Fruit fly (Drosophila melanogaster) ovary, adult (tissue): ENCODE data around the gene CG14147.

Experiments
- CG17801 ChIP-seq: fragments of 200-800 bp; optimal IDR thresholded peaks from 2 replicates; lab custom pipeline; 2019; ENCODE audit warnings: missing biosample characterization, mild to moderate bottlenecking, missing genetic modification characterization, moderate library complexity; ENCODE audit not compliant: partially characterized antibody

CG14147 gene

DNA sequence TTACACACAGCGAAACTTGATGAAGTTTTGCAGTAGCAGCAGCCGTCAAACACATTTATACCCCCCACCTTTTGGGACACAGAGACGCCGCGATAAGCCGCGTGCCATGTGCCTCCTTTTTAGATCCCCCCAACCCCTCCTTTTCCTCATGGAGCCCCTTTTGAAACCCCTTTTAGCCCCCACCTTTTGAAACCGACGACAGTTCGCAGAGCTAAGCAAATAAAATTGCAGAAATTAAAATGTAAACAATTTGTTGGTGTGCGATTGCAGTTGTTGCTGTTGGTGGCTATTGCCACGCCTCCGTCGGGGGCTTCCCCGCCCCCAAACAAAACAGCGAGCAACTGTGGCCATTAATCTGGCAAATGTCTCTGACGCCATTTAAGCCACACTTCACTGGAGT lies 16.9 kb downstream of the CG14147 start:
- TF ChIP-seq CG17801 (GFP tag; lab: Kevin White, UChicago) = no peak

DNA sequence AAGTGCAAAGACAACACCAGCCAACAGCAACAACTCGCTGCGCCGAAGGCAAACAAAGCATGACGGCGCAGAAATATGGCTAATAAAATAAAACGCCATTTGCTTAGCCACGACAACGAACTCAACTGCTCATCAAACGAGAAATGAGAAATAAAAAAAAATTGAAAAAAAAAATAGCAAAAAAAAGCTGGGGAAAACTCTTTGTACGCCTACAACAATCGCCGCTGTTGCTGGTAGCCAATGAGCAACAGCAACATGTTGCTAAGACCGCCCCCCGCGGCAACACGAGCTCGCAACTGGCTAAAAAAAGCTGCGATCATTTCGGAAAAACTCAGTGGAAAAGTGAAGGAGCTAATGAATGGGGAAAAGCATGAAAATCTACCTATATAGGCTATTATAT lies 17.4 kb downstream of the CG14147 start:
- no peak for TF ChIP-seq CG17801 (GFP tag; lab: Kevin White, UChicago)

- TF ChIP-seq CG17801 (GFP tag; lab: Kevin White, UChicago) = no peak
These were observed 19.0 kb downstream of the CG14147 start for dm6 chr3L:10991242-10992021.

- TF ChIP-seq CG17801 (GFP tag; lab: Kevin White, UChicago) = no peak
These were observed 24.9 kb downstream of the CG14147 start for dm6 chr3L:10997240-10997830.

- TF ChIP-seq CG17801 (GFP tag; lab: Kevin White, UChicago) = no peak
These were observed 27.1 kb downstream of the CG14147 start for dm6 chr3L:10999558-10999957.

DNA sequence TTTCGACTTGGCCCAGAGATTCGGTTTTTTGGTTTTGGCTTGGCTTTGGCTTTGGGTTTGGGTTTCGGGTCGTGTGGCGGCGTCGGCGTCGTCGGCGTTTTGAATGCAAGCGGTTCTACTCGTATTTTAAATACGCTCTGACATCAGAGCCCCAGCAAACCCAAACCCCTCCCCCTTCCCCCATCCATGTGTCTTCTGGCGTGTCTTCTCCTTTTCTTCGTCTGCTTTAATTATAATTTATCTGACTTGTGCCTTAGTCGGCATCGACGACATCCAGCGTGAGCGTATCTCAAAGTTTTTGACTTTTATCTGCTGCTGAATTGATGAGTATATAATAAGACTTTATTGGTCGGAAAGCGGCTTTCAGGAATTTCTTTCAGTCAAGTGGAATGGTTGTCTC lies 29.3 kb downstream of the CG14147 start:
- no peak for TF ChIP-seq CG17801 (GFP tag; lab: Kevin White, UChicago)

- TF ChIP-seq CG17801 (GFP tag; lab: Kevin White, UChicago) = no peak
These were observed 30.5 kb downstream of the CG14147 start for dm6 chr3L:11002923-11003322.

- TF ChIP-seq CG17801 (GFP tag; lab: Kevin White, UChicago) = no peak
These were observed 31.5 kb downstream of the CG14147 start for dm6 chr3L:11003980-11004379.

dm6 chr3L:11004739-11005476 lies 32.5 kb downstream of the CG14147 start:
- no peak for TF ChIP-seq CG17801 (GFP tag; lab: Kevin White, UChicago)

dm6 chr3L:11006433-11006832 lies 34.0 kb downstream of the CG14147 start:
- TF ChIP-seq CG17801 (GFP tag; lab: Kevin White, UChicago) = no peak

dm6 chr3L:11007786-11008185 lies 35.3 kb downstream of the CG14147 start:
- TF ChIP-seq CG17801 (GFP tag; lab: Kevin White, UChicago) = no peak

DNA sequence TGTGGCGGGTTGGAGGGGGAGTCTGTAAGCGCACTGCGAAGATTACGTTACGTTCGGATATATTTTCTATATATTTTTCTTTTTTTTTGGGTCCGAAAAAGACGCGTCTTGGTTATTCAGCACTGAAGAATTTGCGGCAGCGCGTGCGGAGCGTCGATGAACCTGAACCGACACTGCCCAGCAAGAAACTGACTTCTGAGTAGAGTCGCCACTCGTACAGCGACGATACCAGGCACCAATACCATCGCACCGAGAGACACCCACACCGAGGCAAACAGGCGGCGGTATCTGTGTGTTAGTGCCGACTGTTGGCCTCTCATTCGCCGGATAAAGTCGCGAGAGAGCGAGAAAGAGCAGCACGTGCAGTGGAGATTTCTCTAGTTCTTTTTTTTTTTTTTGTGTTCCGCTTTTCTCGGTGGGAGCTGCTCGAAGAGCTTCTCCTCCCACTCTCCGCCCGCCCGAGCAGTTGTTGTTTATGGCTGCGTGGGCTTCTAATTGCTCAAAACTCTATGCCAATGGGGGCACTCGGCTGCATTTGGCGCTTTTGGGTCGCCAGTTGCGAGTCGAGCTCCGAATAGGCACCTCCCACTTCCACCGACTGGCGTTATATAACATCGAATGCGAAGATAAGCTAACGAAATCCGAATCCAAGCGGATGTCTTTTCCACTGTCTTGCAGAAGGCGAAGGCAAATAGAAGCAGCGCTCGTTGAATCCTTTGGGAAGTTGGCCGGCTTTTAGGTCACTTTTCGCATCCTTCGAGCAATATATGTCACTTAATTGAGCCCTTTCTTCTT lies 36.7 kb downstream of the CG14147 start, which contains the start of gene klu:
klu (minus strand) TSS at position 189 of the 795 bp plus-strand sequence.
- no peak for TF ChIP-seq CG17801 (GFP tag; lab: Kevin White, UChicago)

DNA sequence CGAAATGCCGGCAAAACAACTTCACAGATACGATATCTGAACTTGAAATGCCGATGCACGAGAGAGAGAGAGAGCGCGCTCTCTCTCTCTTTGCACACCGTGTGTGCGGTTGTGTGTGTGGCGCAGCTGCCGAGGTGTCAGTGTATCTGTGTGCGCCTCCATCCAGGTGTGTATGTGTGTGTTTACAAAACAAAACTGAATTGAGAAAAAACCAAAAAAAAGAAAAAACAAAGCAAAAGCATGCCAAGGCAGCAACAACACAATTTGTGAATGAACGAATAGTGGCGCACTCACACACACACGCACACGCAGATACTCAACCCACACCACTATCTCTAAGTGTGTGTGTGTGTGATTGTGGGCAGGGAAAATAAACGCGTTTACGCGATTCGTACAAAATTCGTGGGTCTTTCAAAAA lies 38.0 kb downstream of the CG14147 start:
- TF ChIP-seq CG17801 (GFP tag; lab: Kevin White, UChicago) = peak; percentile 80

dm6 chr3L:11011610-11012202 lies 39.3 kb downstream of the CG14147 start:
- no peak for TF ChIP-seq CG17801 (GFP tag; lab: Kevin White, UChicago)
